Fruit fly (Drosophila melanogaster): Measurements from ENCODE around the gene CG17027.

dm6 chr3L:16012315-16012950, 32.5 kb downstream of the CG17027 start:
- TF ChIP-seq CG8478 (optimal IDR thresholded peaks at IDR 0.05): no peak
- no peak for TF ChIP-seq CTCF (optimal IDR thresholded peaks at IDR 0.05)
